Worm (Caenorhabditis elegans) whole organism, L2 larva: ENCODE measurements around the gene cyp-14A1.

ENCODE experiments used
- aly-2 ChIP-seq: fragments of 150-350 bp; optimal IDR thresholded peaks from 2 replicates; lab custom pipeline; 2014; ENCODE audit warnings: missing biosample characterization, missing genetic modification characterization
- ama-1 ChIP-seq: fragments of 150-350 bp; optimal IDR thresholded peaks from 2 replicates; lab custom pipeline; 2018; ENCODE audit warnings: inconsistent platforms
- elt-3 ChIP-seq: sonication (generic microtip); optimal IDR thresholded peaks from 2 replicates; lab custom pipeline; 2017; ENCODE audit warnings: missing biosample characterization, missing genetic modification characterization
- fos-1 ChIP-seq: fragments of 150-350 bp; optimal IDR thresholded peaks from 2 replicates; lab custom pipeline; 2014; ENCODE audit warnings: missing biosample characterization, missing genetic modification characterization
- gmeb-1 ChIP-seq: fragments of 150-350 bp; optimal IDR thresholded peaks from 2 replicates; lab custom pipeline; 2014; ENCODE audit warnings: missing biosample characterization, missing genetic modification characterization
- lsy-2 ChIP-seq, 2 experiments: fragments of 150-350 bp in 1 of 2; sonication (generic microtip) in 1 of 2; optimal IDR thresholded peaks; 2 replicates each; lab custom pipeline; 2014 to 2017; ENCODE audit warnings: missing biosample characterization in 2 of 2, missing genetic modification characterization in 2 of 2
- nhr-10 ChIP-seq: sonication (generic microtip); optimal IDR thresholded peaks from 2 replicates; lab custom pipeline; 2017; ENCODE audit warnings: missing biosample characterization, missing genetic modification characterization
- nhr-237 ChIP-seq: fragments of 150-350 bp; optimal IDR thresholded peaks from 2 replicates; lab custom pipeline; 2014; ENCODE audit warnings: missing biosample characterization, missing genetic modification characterization
- skn-1 ChIP-seq: sonication (generic microtip); optimal IDR thresholded peaks from 2 replicates; lab custom pipeline; 2017; ENCODE audit warnings: missing biosample characterization, missing genetic modification characterization
- sma-9 ChIP-seq, 2 experiments: fragments of 150-350 bp in 1 of 2; sonication (generic microtip) in 1 of 2; optimal IDR thresholded peaks; 2 replicates each; lab custom pipeline; 2014 to 2016; ENCODE audit warnings: missing genetic modification characterization in 2 of 2, mild to moderate bottlenecking in 1 of 2, missing biosample characterization in 1 of 2, missing compliant biosample characterization in 1 of 2, missing genetic modification reagents in 1 of 2, moderate library complexity in 1 of 2
- snpc-4 ChIP-seq: fragments of 150-350 bp; optimal IDR thresholded peaks from 2 replicates; lab custom pipeline; 2014; ENCODE audit warnings: missing biosample characterization, missing genetic modification characterization
- unc-39 ChIP-seq: fragments of 150-350 bp; optimal IDR thresholded peaks from 2 replicates; lab custom pipeline; 2014; ENCODE audit warnings: missing biosample characterization, missing genetic modification characterization
- unc-62 ChIP-seq: fragments of 150-350 bp; optimal IDR thresholded peaks from 2 replicates; lab custom pipeline; 2014; ENCODE audit warnings: missing biosample characterization, missing genetic modification reagents, missing genetic modification characterization

DNA sequence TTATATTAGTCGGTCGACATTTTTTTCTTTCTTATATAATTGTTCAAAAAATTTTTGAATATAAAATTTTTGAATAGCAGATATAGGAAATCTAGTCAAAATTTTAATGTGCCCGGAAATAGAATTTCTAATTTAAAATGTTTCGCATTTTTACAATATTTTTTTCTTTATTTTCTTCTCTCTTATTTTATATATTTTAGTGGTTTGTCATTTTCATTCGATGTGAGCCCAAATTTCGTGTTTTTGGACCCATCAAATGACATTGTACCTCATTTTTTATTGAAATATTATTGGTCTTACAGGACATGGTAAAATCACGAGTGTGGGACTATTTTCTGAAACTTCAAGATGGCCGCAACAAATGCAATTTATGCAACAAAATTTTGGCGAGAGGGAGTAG lies 5.0 kb downstream of the cyp-14A1 start, which contains the start of gene K09A11.1:
- no peak for TF ChIP-seq ama-1
- TF ChIP-seq lsy-2 (tag; optimal IDR thresholded peaks at IDR 0.05; lab: Kevin White, UChicago), result no peak
- no peak for TF ChIP-seq snpc-4 (tag; lab: Kevin White, UChicago)
- TF ChIP-seq skn-1 (tag; lab: Kevin White, UChicago), result no peak
- no peak for TF ChIP-seq gmeb-1 (tag; lab: Kevin White, UChicago)
- TF ChIP-seq elt-3, result no peak
- TF ChIP-seq nhr-10 (tag; lab: Kevin White, UChicago), result no peak
- no peak for TF ChIP-seq nhr-237 (tag; lab: Kevin White, UChicago)
- TF ChIP-seq fos-1 (tag; lab: Kevin White, UChicago), result no peak
- no peak for TF ChIP-seq aly-2 (tag; lab: Kevin White, UChicago)
- no peak for TF ChIP-seq sma-9 (GFP tag; optimal IDR thresholded peaks at IDR 0.05; lab: Kevin White, UChicago)
- no peak for TF ChIP-seq sma-9 (tag; optimal IDR thresholded peaks at IDR 0.05; lab: Kevin White, UChicago)
- TF ChIP-seq unc-39 (tag; lab: Kevin White, UChicago), result no peak
- no peak for TF ChIP-seq unc-62 (GFP tag; lab: Kevin White, UChicago)
